Fruit fly (Drosophila melanogaster): ENCODE data around the gene CG7231.

CG7231 gene

DNA sequence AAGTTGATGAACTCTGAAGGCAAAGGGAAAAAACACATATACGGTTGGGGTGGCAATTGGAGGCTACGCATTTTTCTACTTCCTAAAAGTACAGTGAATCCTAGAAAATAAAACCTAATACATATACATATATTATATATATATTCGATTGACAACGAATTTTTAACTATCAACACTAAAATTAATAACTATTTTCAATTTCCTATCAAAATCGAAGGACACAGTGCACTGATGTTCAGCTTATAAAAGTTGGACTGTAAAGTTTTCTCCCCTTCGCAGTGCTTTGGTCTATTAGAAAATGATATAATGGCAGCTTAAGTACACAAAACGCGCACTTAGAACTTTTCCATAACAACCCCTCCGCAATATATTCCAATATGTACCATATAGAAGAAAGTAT lies 20.9 kb upstream of the CG7231 start:
- TF ChIP-seq Eip75B (GFP tag; optimal IDR thresholded peaks at IDR 0.05) (no peak), Hr39 (GFP tag; optimal IDR thresholded peaks at IDR 0.05) (no peak), fkh (GFP tag; optimal IDR thresholded peaks at IDR 0.05) (no peak), salr (GFP tag; optimal IDR thresholded peaks at IDR 0.05) (no peak), pdm3 (GFP tag; optimal IDR thresholded peaks at IDR 0.05) (no peak), Ets96B (tag; optimal IDR thresholded peaks at IDR 0.05) (no peak)

DNA sequence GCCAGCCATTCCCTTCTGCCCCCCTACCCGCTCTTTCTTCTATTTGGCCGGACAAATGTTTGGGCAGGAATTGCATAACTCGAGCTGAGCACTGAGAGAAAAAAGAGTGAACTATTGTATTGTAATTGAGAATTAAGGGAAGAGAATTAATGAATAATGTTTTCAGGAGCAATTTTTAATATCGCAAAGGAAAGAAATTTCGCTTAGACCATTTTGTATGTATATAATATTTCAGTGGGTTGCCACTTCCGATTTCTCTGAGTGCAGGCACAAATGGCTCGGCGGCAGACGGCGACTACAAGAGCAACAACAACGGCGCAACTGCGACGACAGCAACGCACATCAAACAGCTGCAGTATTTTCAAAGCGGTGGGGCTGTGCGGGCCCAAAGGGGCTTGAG lies 19.1 kb upstream of the CG7231 start:
- TF ChIP-seq CG11902 (GFP tag; optimal IDR thresholded peaks at IDR 0.05) (peak; percentile 53), OdsH (GFP tag; optimal IDR thresholded peaks at IDR 0.05) (peak; percentile 86), fd59A (GFP tag; optimal IDR thresholded peaks at IDR 0.05) (peak; percentile 52), Sox102F (GFP tag; optimal IDR thresholded peaks at IDR 0.05) (peak; percentile 66), CG10631 (GFP tag; optimal IDR thresholded peaks at IDR 0.05) (peak; percentile 76), Met (GFP tag; optimal IDR thresholded peaks at IDR 0.05) (peak; percentile 68), CG11762 (GFP tag; optimal IDR thresholded peaks at IDR 0.05; ENCODE audit: insufficient read depth) (peak; percentile 12), esn (GFP tag; optimal IDR thresholded peaks at IDR 0.05) (peak; percentile 75), Hr38 (GFP tag; optimal IDR thresholded peaks at IDR 0.05) (no peak), CG31627 (GFP tag; optimal IDR thresholded peaks at IDR 0.05) (peak; percentile 76), CG34406 (GFP tag; optimal IDR thresholded peaks at IDR 0.05) (peak; percentile 67), CG6854 (GFP tag; optimal IDR thresholded peaks at IDR 0.05) (no peak), Blimp-1 (GFP tag; optimal IDR thresholded peaks at IDR 0.05) (no peak), Eip75B (GFP tag; optimal IDR thresholded peaks at IDR 0.05) (peak; percentile 81), lz (GFP tag; optimal IDR thresholded peaks at IDR 0.05) (peak; percentile 68), CG6808 (GFP tag; optimal IDR thresholded peaks at IDR 0.05) (peak; percentile 46), fkh (GFP tag; optimal IDR thresholded peaks at IDR 0.05) (no peak), CG6276 (GFP tag; optimal IDR thresholded peaks at IDR 0.05) (peak; percentile 79), Smox (GFP tag; optimal IDR thresholded peaks at IDR 0.05) (peak; percentile 65), CG4318 (GFP tag; optimal IDR thresholded peaks at IDR 0.05) (peak; percentile 77), Sox15 (GFP tag; optimal IDR thresholded peaks at IDR 0.05) (peak; percentile 52), CG16779 (tag; optimal IDR thresholded peaks at IDR 0.05) (peak; percentile 44), pdm3 (GFP tag; optimal IDR thresholded peaks at IDR 0.05) (peak; percentile 87), dsx (GFP tag; optimal IDR thresholded peaks at IDR 0.05; ENCODE audit: poor library complexity, severe bottlenecking) (peak; percentile 44), ss (GFP tag; optimal IDR thresholded peaks at IDR 0.05) (peak in 1 of 2 experiments; percentile 3), CG32006 (GFP tag; optimal IDR thresholded peaks at IDR 0.05) (peak; percentile 90), Gug (GFP tag; IDR thresholded peaks at IDR 0.05) (peak; percentile 85), acj6 (GFP tag; optimal IDR thresholded peaks at IDR 0.05) (peak; percentile 75), salr (GFP tag; optimal IDR thresholded peaks at IDR 0.05) (peak; percentile 58 to 85), svp (GFP tag) (peak; percentile 73), Eip93F (GFP tag; optimal IDR thresholded peaks at IDR 0.05) (no peak), CG6792 (GFP tag; optimal IDR thresholded peaks at IDR 0.05) (peak; percentile 74), CG11294 (GFP tag; IDR thresholded peaks at IDR 0.05) (peak; percentile 86), CG15336 (GFP tag; IDR thresholded peaks at IDR 0.05) (peak; percentile 94), Eip78C (GFP tag) (peak; percentile 92), CG8632 (GFP tag; optimal IDR thresholded peaks at IDR 0.05) (peak; percentile 50), topi (GFP tag; optimal IDR thresholded peaks at IDR 0.05) (peak; percentile 50), CG1621 (tag; optimal IDR thresholded peaks at IDR 0.05) (peak; percentile 60), Ets21C (GFP tag; optimal IDR thresholded peaks at IDR 0.05) (peak; percentile 49), net (GFP tag; optimal IDR thresholded peaks at IDR 0.05) (peak; percentile 82), achi (GFP tag; optimal IDR thresholded peaks at IDR 0.05) (peak; percentile 79), CG8319 (GFP tag; optimal IDR thresholded peaks at IDR 0.05) (peak; percentile 44), cyc (GFP tag; optimal IDR thresholded peaks at IDR 0.05) (peak; percentile 51), Lpt (GFP tag; optimal IDR thresholded peaks at IDR 0.05) (peak; percentile 90), spab (GFP tag; optimal IDR thresholded peaks at IDR 0.05) (peak; percentile 54), eg (GFP tag; IDR thresholded peaks at IDR 0.05) (peak; percentile 96), vri (GFP tag; optimal IDR thresholded peaks at IDR 0.05) (peak; percentile 83), dac (GFP tag; optimal IDR thresholded peaks at IDR 0.05) (peak; percentile 71)
